Fruit fly (Drosophila melanogaster) Kc167 (cell line): Measurements from ENCODE around the gene Ctr1B.

ENCODE experiments used
- Myc ChIP-seq: fragments of >200 bp; optimal IDR thresholded peaks from 2 replicates; lab custom pipeline; 2017; ENCODE audit warnings: missing external identifiers
- Sin3A ChIP-seq: fragments of >200 bp; optimal IDR thresholded peaks from 2 replicates; lab custom pipeline; 2018; ENCODE audit warnings: missing external identifiers
- h ChIP-seq: fragments of >200 bp; optimal IDR thresholded peaks from 3 replicates; lab custom pipeline; 2018; ENCODE audit warnings: missing external identifiers

dm6 chr3R:8354458-8354857 is 37.0 kb downstream of the Ctr1B start:
- TF ChIP-seq Myc (lab: Kevin White, UChicago), result no peak
- no peak for TF ChIP-seq h (lab: Kevin White, UChicago)
- no peak for TF ChIP-seq Sin3A (lab: Kevin White, UChicago)
